Worm (Caenorhabditis elegans) whole organism, late embryonic: Measurements from ENCODE around the gene srv-10.

ENCODE experiments used
- C08G9.2 ChIP-seq: sonication (generic microtip); optimal IDR thresholded peaks from 2 replicates; lab custom pipeline; 2016; ENCODE audit warnings: mild to moderate bottlenecking, missing genetic modification characterization, moderate library complexity, missing compliant biosample characterization
- K09A11.1 ChIP-seq: sonication (generic microtip); optimal IDR thresholded peaks from 2 replicates; lab custom pipeline; 2017; ENCODE audit warnings: antibody characterized with exemption, mild to moderate bottlenecking, missing genetic modification characterization, missing compliant biosample characterization; ENCODE audit not compliant: insufficient read depth
- T23F11.4 ChIP-seq: fragments of 200-800 bp; sonication (Bioruptor generic); optimal IDR thresholded peaks from 2 replicates; lab custom pipeline; 2018; ENCODE audit warnings: mild to moderate bottlenecking, missing genetic modification characterization, missing compliant biosample characterization
- ama-1 ChIP-seq: fragments of 150-350 bp; optimal IDR thresholded peaks from 2 replicates; lab custom pipeline; 2014
- ceh-18 ChIP-seq: sonication (generic microtip); optimal IDR thresholded peaks from 2 replicates; lab custom pipeline; 2016; ENCODE audit warnings: missing genetic modification characterization, missing compliant biosample characterization
- ceh-2 ChIP-seq: sonication (generic microtip); optimal IDR thresholded peaks from 2 replicates; lab custom pipeline; 2016; ENCODE audit warnings: missing genotype, missing genetic modification characterization, missing compliant biosample characterization
- ceh-22 ChIP-seq: sonication (generic microtip); optimal IDR thresholded peaks from 2 replicates; lab custom pipeline; 2017; ENCODE audit warnings: missing biosample characterization, missing genetic modification characterization
- ceh-31 ChIP-seq: sonication (generic microtip); optimal IDR thresholded peaks from 2 replicates; lab custom pipeline; 2016; ENCODE audit warnings: missing genetic modification characterization, missing compliant biosample characterization
- ceh-34 ChIP-seq: sonication (generic microtip); optimal IDR thresholded peaks from 2 replicates; lab custom pipeline; 2016; ENCODE audit warnings: mild to moderate bottlenecking, missing genetic modification characterization, missing compliant biosample characterization
- ceh-6 ChIP-seq: fragments of 200-800 bp; sonication (Bioruptor generic); optimal IDR thresholded peaks from 2 replicates; lab custom pipeline; 2018; ENCODE audit warnings: mild to moderate bottlenecking, missing genetic modification characterization, missing compliant biosample characterization
- ceh-9 ChIP-seq: sonication (generic microtip); optimal IDR thresholded peaks from 2 replicates; lab custom pipeline; 2016; ENCODE audit warnings: mild to moderate bottlenecking, missing genetic modification characterization, inconsistent platforms, missing compliant biosample characterization
- dmd-4 ChIP-seq: sonication (generic microtip); optimal IDR thresholded peaks from 2 replicates; lab custom pipeline; 2016; ENCODE audit warnings: borderline replicate concordance, missing genetic modification characterization, missing compliant biosample characterization
- dve-1 ChIP-seq: sonication (generic microtip); optimal IDR thresholded peaks from 2 replicates; lab custom pipeline; 2017; ENCODE audit warnings: antibody characterized with exemption, mild to moderate bottlenecking, missing genetic modification characterization, missing compliant biosample characterization
- elt-2 ChIP-seq: sonication (generic microtip); optimal IDR thresholded peaks from 2 replicates; lab custom pipeline; 2016; ENCODE audit warnings: missing genetic modification reagents, missing genetic modification characterization, missing compliant biosample characterization
- elt-4 ChIP-seq: sonication (generic microtip); optimal IDR thresholded peaks from 2 replicates; lab custom pipeline; 2016; ENCODE audit warnings: missing genetic modification characterization, missing compliant biosample characterization
- ets-4 ChIP-seq: sonication (generic microtip); optimal IDR thresholded peaks from 2 replicates; lab custom pipeline; 2016; ENCODE audit warnings: missing genetic modification characterization, missing compliant biosample characterization
- fkh-10 ChIP-seq: fragments of 150-350 bp; optimal IDR thresholded peaks from 2 replicates; lab custom pipeline; 2014; ENCODE audit warnings: missing biosample characterization, missing genetic modification reagents, missing genetic modification characterization
- hlh-13 ChIP-seq: fragments of 200-800 bp; sonication (Bioruptor generic); optimal IDR thresholded peaks from 2 replicates; lab custom pipeline; 2018; ENCODE audit warnings: mild to moderate bottlenecking, missing genetic modification characterization, missing compliant biosample characterization
- hlh-30 ChIP-seq: sonication (generic microtip); optimal IDR thresholded peaks from 2 replicates; lab custom pipeline; 2017; ENCODE audit warnings: antibody characterized with exemption, missing genetic modification characterization, missing compliant biosample characterization; ENCODE audit not compliant: insufficient read depth
- hlh-6 ChIP-seq: sonication (generic microtip); optimal IDR thresholded peaks from 2 replicates; lab custom pipeline; 2016; ENCODE audit warnings: missing genotype, missing genetic modification characterization, missing compliant biosample characterization
- hlh-8 ChIP-seq: sonication (generic microtip); optimal IDR thresholded peaks from 2 replicates; lab custom pipeline; 2016; ENCODE audit warnings: missing genotype, missing genetic modification characterization, missing compliant biosample characterization
- lim-6 ChIP-seq: sonication (generic microtip); optimal IDR thresholded peaks from 2 replicates; lab custom pipeline; 2016; ENCODE audit warnings: missing genetic modification characterization, missing compliant biosample characterization
- lin-11 ChIP-seq: fragments of 200-800 bp; sonication (Bioruptor generic); optimal IDR thresholded peaks from 2 replicates; lab custom pipeline; 2018; ENCODE audit warnings: mild to moderate bottlenecking, missing genetic modification characterization, missing compliant biosample characterization
- madf-2 ChIP-seq: sonication (generic microtip); optimal IDR thresholded peaks from 2 replicates; lab custom pipeline; 2017; ENCODE audit warnings: missing genetic modification characterization, missing compliant biosample characterization
- nfya-1 ChIP-seq: sonication (generic microtip); optimal IDR thresholded peaks from 2 replicates; lab custom pipeline; 2017; ENCODE audit warnings: missing genetic modification characterization, mild to moderate bottlenecking, missing compliant biosample characterization, antibody characterized with exemption, moderate library complexity
- pat-9 ChIP-seq: fragments of 200-800 bp; sonication (Bioruptor generic); optimal IDR thresholded peaks from 2 replicates; lab custom pipeline; 2018; ENCODE audit warnings: mild to moderate bottlenecking, missing genetic modification characterization, moderate library complexity, missing compliant biosample characterization
- pax-1 ChIP-seq: fragments of 150-350 bp; optimal IDR thresholded peaks from 2 replicates; lab custom pipeline; 2014; ENCODE audit warnings: missing biosample characterization, missing genetic modification characterization
- pha-2 ChIP-seq: sonication (generic microtip); optimal IDR thresholded peaks from 2 replicates; lab custom pipeline; 2017; ENCODE audit warnings: mild to moderate bottlenecking, missing genetic modification characterization, missing compliant biosample characterization
- pha-4 ChIP-seq: fragments of 150-350 bp; optimal IDR thresholded peaks from 2 replicates; lab custom pipeline; 2018; ENCODE audit warnings: missing biosample characterization, missing genetic modification reagents, missing genetic modification characterization
- ref-2 ChIP-seq: sonication (generic microtip); optimal IDR thresholded peaks from 2 replicates; lab custom pipeline; 2016; ENCODE audit warnings: missing genetic modification characterization, missing compliant biosample characterization
- rnt-1 ChIP-seq: sonication (generic microtip); optimal IDR thresholded peaks from 2 replicates; lab custom pipeline; 2016; ENCODE audit warnings: missing genetic modification characterization, missing compliant biosample characterization
- sdc-2 ChIP-seq: sonication (generic microtip); optimal IDR thresholded peaks from 2 replicates; lab custom pipeline; 2016; ENCODE audit warnings: missing genotype, missing genetic modification characterization, missing compliant biosample characterization
- tbx-2 ChIP-seq: sonication (generic microtip); optimal IDR thresholded peaks from 2 replicates; lab custom pipeline; 2016; ENCODE audit warnings: missing genetic modification characterization, missing compliant biosample characterization
- tbx-7 ChIP-seq: sonication (generic microtip); optimal IDR thresholded peaks from 2 replicates; lab custom pipeline; 2016; ENCODE audit warnings: missing genotype, missing genetic modification characterization, missing compliant biosample characterization
- ttx-3 ChIP-seq: sonication (generic microtip); optimal IDR thresholded peaks from 2 replicates; lab custom pipeline; 2016; ENCODE audit warnings: missing genetic modification reagents, missing genetic modification characterization, missing compliant biosample characterization
- unc-3 ChIP-seq, 2 experiments: fragments of 200-800 bp in 1 of 2; sonication (Bioruptor generic) in 1 of 2; sonication (generic microtip) in 1 of 2; conservative IDR thresholded peaks in 1 of 2; optimal IDR thresholded peaks in 1 of 2; 2 replicates each; pipeline versions ENCODE4 v1.3.6 to Lab custom; 2016 to 2022; ENCODE audit warnings: missing compliant biosample characterization in 2 of 2, missing genetic modification characterization in 2 of 2, missing genetic modification reagents in 1 of 2
- unc-42 ChIP-seq: sonication (generic microtip); optimal IDR thresholded peaks from 2 replicates; lab custom pipeline; 2016; ENCODE audit warnings: missing genotype, missing genetic modification characterization, missing compliant biosample characterization
- unc-55 ChIP-seq: sonication (generic microtip); optimal IDR thresholded peaks from 2 replicates; lab custom pipeline; 2017; ENCODE audit warnings: missing biosample characterization, missing genetic modification reagents, missing genetic modification characterization
- unc-86 ChIP-seq: sonication (generic microtip); optimal IDR thresholded peaks from 2 replicates; lab custom pipeline; 2016; ENCODE audit warnings: missing genetic modification characterization, missing compliant biosample characterization
- ztf-16 ChIP-seq: sonication (generic microtip); optimal IDR thresholded peaks from 2 replicates; lab custom pipeline; 2017; ENCODE audit warnings: missing genetic modification characterization, missing compliant biosample characterization

The srv-10 gene

ce11 chrV:13423608-13424007 is at the start of gene srv-10:
srv-10 (plus strand) TSS chrV:13423908.
- TF ChIP-seq ceh-22 (tag; lab: Kevin White, UChicago): no peak
- TF ChIP-seq dmd-4: no peak
- no peak for TF ChIP-seq ceh-9 (tag; lab: Kevin White, UChicago)
- no peak for TF ChIP-seq ceh-31 (tag; lab: Kevin White, UChicago)
- no peak for TF ChIP-seq lim-6
- no peak for TF ChIP-seq ets-4 (tag; lab: Kevin White, UChicago)
- no peak for TF ChIP-seq dve-1 (tag; lab: Kevin White, UChicago)
- no peak for TF ChIP-seq tbx-2
- TF ChIP-seq, all 69 proteins: peak for 0

DNA sequence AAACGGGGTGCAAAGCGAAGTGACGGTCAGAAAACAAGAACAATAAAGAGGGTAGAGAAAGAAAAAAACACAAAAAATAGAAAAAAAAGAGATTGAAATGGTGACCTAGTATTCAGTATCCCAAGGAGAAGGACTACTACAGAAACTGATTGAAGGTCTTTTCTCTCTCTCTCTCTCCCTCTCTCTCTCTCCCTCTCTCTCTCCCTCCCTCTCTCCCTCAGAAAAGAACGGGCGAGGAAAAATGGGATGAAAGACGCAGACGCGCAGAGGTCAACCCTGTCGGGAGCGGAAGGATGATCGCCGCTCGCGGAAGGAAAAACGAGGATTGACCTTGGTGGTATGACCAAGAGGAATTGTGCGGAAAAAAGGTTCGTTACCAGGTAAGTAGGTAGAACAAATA is 49.2 kb upstream of the srv-10 start:
- TF ChIP-seq pha-4 (tag; lab: Kevin White, UChicago): no peak
- no peak for TF ChIP-seq K09A11.1
- no peak for TF ChIP-seq unc-86
- no peak for TF ChIP-seq ama-1 (lab: Kevin White, UChicago)
- no peak for TF ChIP-seq ets-4 (tag; lab: Kevin White, UChicago)
- TF ChIP-seq hlh-13: no peak
- no peak for TF ChIP-seq elt-4 (tag; lab: Kevin White, UChicago)
- TF ChIP-seq lin-11 (tag; lab: Kevin White, UChicago): no peak
- no peak for TF ChIP-seq ceh-34 (tag; lab: Kevin White, UChicago)
- no peak for TF ChIP-seq hlh-8 (tag; lab: Kevin White, UChicago)
- peak; percentile 28 for TF ChIP-seq ceh-31 (tag; lab: Kevin White, UChicago)
- peak; percentile 8 for TF ChIP-seq unc-55 (GFP tag; lab: Kevin White, UChicago)
- TF ChIP-seq ceh-2 (tag; lab: Kevin White, UChicago): no peak
- TF ChIP-seq rnt-1 (tag; lab: Kevin White, UChicago): no peak
- no peak for TF ChIP-seq ceh-22 (tag; lab: Kevin White, UChicago)
- TF ChIP-seq unc-3 (GFP tag; conservative IDR thresholded peaks at IDR 0.05; lab: Robert Waterston, UW): no peak
- no peak for TF ChIP-seq unc-3 (tag; optimal IDR thresholded peaks at IDR 0.05; lab: Kevin White, UChicago)

ce11 chrV:13375861-13376260 is 47.8 kb upstream of the srv-10 start:
- TF ChIP-seq ref-2 (tag; lab: Kevin White, UChicago) (no peak), lin-11 (tag; lab: Kevin White, UChicago) (no peak), tbx-7 (tag; lab: Kevin White, UChicago) (no peak)

ce11 chrV:13377130-13377529 is 46.6 kb upstream of the srv-10 start:
- TF ChIP-seq unc-42: no peak
- TF ChIP-seq ttx-3 (tag; lab: Kevin White, UChicago): no peak
- TF ChIP-seq ceh-6 (GFP tag; lab: Kevin White, UChicago): no peak
- no peak for TF ChIP-seq K09A11.1
- TF ChIP-seq elt-2 (tag; lab: Kevin White, UChicago): peak; percentile 81
- no peak for TF ChIP-seq madf-2 (tag; lab: Kevin White, UChicago)

- TF ChIP-seq elt-4 (tag; lab: Kevin White, UChicago) (no peak), ref-2 (tag; lab: Kevin White, UChicago) (no peak), pax-1 (no peak), K09A11.1 (no peak), T23F11.4 (no peak), unc-86 (no peak), sdc-2 (tag; lab: Kevin White, UChicago) (no peak), hlh-6 (tag; lab: Kevin White, UChicago) (no peak), hlh-8 (tag; lab: Kevin White, UChicago) (no peak), nfya-1 (tag; lab: Kevin White, UChicago) (no peak), fkh-10 (GFP tag; lab: Kevin White, UChicago) (no peak), ceh-18 (tag; lab: Kevin White, UChicago) (no peak), C08G9.2 (tag; lab: Kevin White, UChicago) (no peak), unc-55 (GFP tag; lab: Kevin White, UChicago) (no peak), ama-1 (lab: Kevin White, UChicago) (no peak), pat-9 (tag; lab: Kevin White, UChicago) (no peak), lim-6 (no peak), hlh-30 (no peak), ztf-16 (no peak), pha-2 (no peak)
Observed at ce11 chrV:13380178-13380577, 43.5 kb upstream of the srv-10 start, which contains the start of gene ifbp-1. ifbp-1 (minus strand) TSS chrV:13380262.
